Fruit fly (Drosophila melanogaster): Measurements from ENCODE around the gene CG8043.

DNA sequence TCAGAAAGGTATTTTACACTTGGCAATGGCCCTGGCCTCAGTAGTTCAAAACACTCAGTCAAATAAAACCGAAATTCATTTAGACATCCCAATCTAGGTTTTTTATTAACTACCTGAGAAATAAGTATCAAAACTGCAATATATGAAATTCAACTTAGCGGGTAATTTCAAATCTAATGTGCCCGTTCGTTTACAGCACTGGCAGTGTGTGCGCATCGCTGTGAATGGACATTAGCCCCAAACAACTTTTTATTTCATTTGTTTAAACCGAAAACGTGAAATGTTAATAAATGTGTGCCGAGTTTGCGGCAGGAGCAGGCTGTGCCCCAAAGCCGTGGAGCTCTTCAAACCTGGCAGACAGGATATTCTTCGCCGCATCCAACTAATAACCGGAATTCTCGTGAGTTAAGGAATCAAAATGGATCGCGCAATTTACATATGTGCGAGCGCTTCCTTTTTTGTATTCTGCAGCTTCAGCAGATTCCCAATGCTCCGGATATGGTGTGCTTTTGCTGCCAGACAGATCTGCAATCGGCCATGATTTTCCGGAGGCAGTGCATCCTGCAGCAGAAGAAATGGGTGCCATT lies 46.3 kb downstream of the CG8043 start, which contains the start of gene nom:
- no peak for TF ChIP-seq CG12605 (GFP tag; IDR thresholded peaks at IDR 0.05)
- no peak for TF ChIP-seq CG15710 (tag; optimal IDR thresholded peaks at IDR 0.05)
- no peak for TF ChIP-seq CG4496 (GFP tag; IDR thresholded peaks at IDR 0.05)
- no peak for TF ChIP-seq Pif1B (GFP tag; optimal IDR thresholded peaks at IDR 0.05)
- TF ChIP-seq gl (tag; optimal IDR thresholded peaks at IDR 0.05): no peak
- no peak for TF ChIP-seq fd96Ca (GFP tag; IDR thresholded peaks at IDR 0.05)
- no peak for TF ChIP-seq Pif1A (GFP tag; optimal IDR thresholded peaks at IDR 0.05)
- no peak for TF ChIP-seq CG8301 (tag; optimal IDR thresholded peaks at IDR 0.05)
- TF ChIP-seq EcR (GFP tag; optimal IDR thresholded peaks at IDR 0.05): no peak
- TF ChIP-seq D1 (tag; optimal IDR thresholded peaks at IDR 0.05): no peak
- no peak for TF ChIP-seq CG8159 (tag; optimal IDR thresholded peaks at IDR 0.05)
- no peak for TF ChIP-seq Ets98B (GFP tag; IDR thresholded peaks at IDR 0.05)
